Worm (Caenorhabditis elegans) whole organism, young adult: Measurements from ENCODE around the gene F37C12.18.

Experiments used
- B0035.1 ChIP-seq: sonication (generic microtip); optimal IDR thresholded peaks from 2 replicates; lab custom pipeline; 2016; ENCODE audit warnings: missing genetic modification characterization, mild to moderate bottlenecking, missing compliant biosample characterization, missing genotype, missing genetic modification reagents
- F23B12.7 ChIP-seq: sonication (generic microtip); optimal IDR thresholded peaks from 2 replicates; lab custom pipeline; 2017; ENCODE audit warnings: missing genetic modification characterization, mild to moderate bottlenecking, missing compliant biosample characterization, antibody characterized with exemption, moderate library complexity; ENCODE audit not compliant: insufficient read depth
- F37B4.10 ChIP-seq: fragments of 200-800 bp; sonication (Bioruptor generic); IDR thresholded peaks from 2 replicates; pipeline ENCODE4 v1.3.6; 2022; ENCODE audit warnings: missing genetic modification characterization, missing compliant biosample characterization
- F39B2.1 ChIP-seq: fragments of 200-800 bp; sonication (Bioruptor generic); IDR thresholded peaks from 2 replicates; pipeline ENCODE4 v1.3.6; 2022; ENCODE audit warnings: missing genetic modification reagents, missing genetic modification characterization, missing compliant biosample characterization
- F49E8.2 ChIP-seq: sonication (generic microtip); optimal IDR thresholded peaks from 3 replicates; lab custom pipeline; 2017; ENCODE audit warnings: missing genetic modification characterization, mild to moderate bottlenecking, missing compliant biosample characterization, antibody characterized with exemption, moderate library complexity; ENCODE audit not compliant: insufficient read depth
- F57A8.1 ChIP-seq: fragments of 200-800 bp; sonication (Bioruptor generic); optimal IDR thresholded peaks from 2 replicates; lab custom pipeline; 2018; ENCODE audit warnings: mild to moderate bottlenecking, missing genetic modification characterization, moderate library complexity, missing compliant biosample characterization
- T07F8.4 ChIP-seq: sonication (generic microtip); optimal IDR thresholded peaks from 2 replicates; lab custom pipeline; 2016; ENCODE audit warnings: mild to moderate bottlenecking, missing genetic modification characterization, moderate library complexity, missing compliant biosample characterization
- Y53G8AR.9 ChIP-seq: fragments of 200-800 bp; sonication (Bioruptor generic); conservative IDR thresholded peaks from 2 replicates; pipeline ENCODE4 v1.3.6; 2022; ENCODE audit warnings: missing genetic modification reagents, missing genetic modification characterization, missing compliant biosample characterization
- Y67H2A.10 ChIP-seq: fragments of 200-800 bp; sonication (Bioruptor generic); conservative IDR thresholded peaks from 2 replicates; pipeline ENCODE4 v1.3.6; 2022; ENCODE audit warnings: missing genetic modification reagents, missing genetic modification characterization, missing compliant biosample characterization
- ama-1 ChIP-seq, 3 experiments: fragments of 150-350 bp in 1 of 3; sonication (generic microtip) in 2 of 3; optimal IDR thresholded peaks; 2 replicates each; lab custom pipeline; 2014 to 2018; ENCODE audit warnings: missing biosample characterization in 2 of 3, missing genetic modification characterization in 2 of 3, missing genetic modification reagents in 2 of 3
- aptf-3 ChIP-seq: fragments of 200-800 bp; sonication (Bioruptor generic); IDR thresholded peaks from 2 replicates; pipeline ENCODE4 v1.3.6; 2022; ENCODE audit warnings: missing genetic modification characterization, missing compliant biosample characterization
- atf-7 ChIP-seq: sonication (generic microtip); optimal IDR thresholded peaks from 2 replicates; lab custom pipeline; 2017; ENCODE audit warnings: mild to moderate bottlenecking, missing genetic modification characterization, missing compliant biosample characterization
- attf-3 ChIP-seq: fragments of 200-800 bp; sonication (Bioruptor generic); conservative IDR thresholded peaks from 2 replicates; pipeline ENCODE4 v1.3.6; 2022; ENCODE audit warnings: missing genetic modification reagents, missing genetic modification characterization, missing compliant biosample characterization
- attf-5 ChIP-seq: fragments of 200-800 bp; sonication (Bioruptor generic); optimal IDR thresholded peaks from 2 replicates; lab custom pipeline; 2018; ENCODE audit warnings: mild to moderate bottlenecking, missing genetic modification characterization, missing compliant biosample characterization
- attf-6 ChIP-seq: fragments of 200-800 bp; sonication (Bioruptor generic); IDR thresholded peaks from 2 replicates; pipeline ENCODE4 v1.3.6; 2022; ENCODE audit warnings: missing genetic modification reagents, missing genetic modification characterization, missing compliant biosample characterization
- bed-2 ChIP-seq: fragments of 200-800 bp; sonication (Bioruptor generic); IDR thresholded peaks from 2 replicates; pipeline ENCODE4 v1.3.6; 2022; ENCODE audit warnings: missing genetic modification reagents, missing genetic modification characterization, missing compliant biosample characterization
- cebp-2 ChIP-seq: fragments of 200-800 bp; sonication (Bioruptor generic); IDR thresholded peaks from 2 replicates; pipeline ENCODE4 v1.3.6; 2022; ENCODE audit warnings: missing genetic modification characterization, missing compliant biosample characterization
- ceh-100 ChIP-seq: fragments of 200-800 bp; sonication (Bioruptor generic); IDR thresholded peaks from 2 replicates; pipeline ENCODE4 v1.3.6; 2022; ENCODE audit warnings: missing genetic modification reagents, missing genetic modification characterization, missing compliant biosample characterization
- die-1 ChIP-seq: sonication (generic microtip); optimal IDR thresholded peaks from 2 replicates; lab custom pipeline; 2016; ENCODE audit warnings: missing genotype, mild to moderate bottlenecking, missing genetic modification characterization, missing compliant biosample characterization
- efl-1 ChIP-seq: fragments of 150-350 bp; optimal IDR thresholded peaks from 2 replicates; lab custom pipeline; 2014; ENCODE audit warnings: missing biosample characterization, missing genetic modification reagents, missing genetic modification characterization
- egl-44 ChIP-seq: fragments of 200-800 bp; sonication (Bioruptor generic); IDR thresholded peaks from 2 replicates; pipeline ENCODE4 v1.3.6; 2022; ENCODE audit warnings: missing genetic modification reagents, missing genetic modification characterization, missing compliant biosample characterization
- him-1 ChIP-seq: sonication (generic microtip); optimal IDR thresholded peaks from 2 replicates; lab custom pipeline; 2016; ENCODE audit warnings: missing genotype, missing genetic modification reagents, missing genetic modification characterization, missing compliant biosample characterization
- hmg-1.2 ChIP-seq: fragments of 200-800 bp; sonication (Bioruptor generic); IDR thresholded peaks from 2 replicates; pipeline ENCODE4 v1.3.6; 2022; ENCODE audit warnings: missing genetic modification reagents, missing genetic modification characterization, missing compliant biosample characterization
- hmg-20 ChIP-seq: fragments of 200-800 bp; sonication (Bioruptor generic); IDR thresholded peaks from 2 replicates; pipeline ENCODE4 v1.3.6; 2022; ENCODE audit warnings: missing genetic modification reagents, missing genetic modification characterization, missing compliant biosample characterization
- let-526 ChIP-seq: fragments of 200-800 bp; sonication (Bioruptor generic); IDR thresholded peaks from 2 replicates; pipeline ENCODE4 v1.3.6; 2022; ENCODE audit warnings: missing genetic modification reagents, missing genetic modification characterization, missing compliant biosample characterization
- lin-40 ChIP-seq: sonication (generic microtip); optimal IDR thresholded peaks from 2 replicates; lab custom pipeline; 2016; ENCODE audit warnings: missing genetic modification characterization, mild to moderate bottlenecking, missing compliant biosample characterization, missing genotype, missing genetic modification reagents
- lsl-1 ChIP-seq: fragments of 200-800 bp; sonication (Bioruptor generic); optimal IDR thresholded peaks from 2 replicates; lab custom pipeline; 2018; ENCODE audit warnings: mild to moderate bottlenecking, missing genetic modification characterization, moderate library complexity, missing compliant biosample characterization
- madf-3 ChIP-seq: fragments of 200-800 bp; sonication (Bioruptor generic); IDR thresholded peaks from 2 replicates; pipeline ENCODE4 v1.3.6; 2022; ENCODE audit warnings: missing genetic modification reagents, missing genetic modification characterization, missing compliant biosample characterization
- madf-8 ChIP-seq: fragments of 200-800 bp; sonication (Bioruptor generic); conservative IDR thresholded peaks from 2 replicates; pipeline ENCODE4 v1.3.6; 2022; ENCODE audit warnings: missing genetic modification reagents, missing genetic modification characterization, missing compliant biosample characterization
- mel-28 ChIP-seq: sonication (generic microtip); optimal IDR thresholded peaks from 2 replicates; lab custom pipeline; 2016; ENCODE audit warnings: borderline replicate concordance, mild to moderate bottlenecking, missing genetic modification characterization, missing compliant biosample characterization
- mes-4 ChIP-seq: sonication (generic microtip); optimal IDR thresholded peaks from 2 replicates; lab custom pipeline; 2016; ENCODE audit warnings: missing genotype, missing genetic modification characterization, missing compliant biosample characterization
- nhr-90 ChIP-seq: sonication (generic microtip); optimal IDR thresholded peaks from 2 replicates; lab custom pipeline; 2016; ENCODE audit warnings: missing genotype, mild to moderate bottlenecking, missing genetic modification characterization, missing compliant biosample characterization
- pha-4 ChIP-seq: fragments of 150-350 bp; sonication (generic microtip); optimal IDR thresholded peaks from 2 replicates; lab custom pipeline; 2014; ENCODE audit warnings: missing biosample characterization, missing genetic modification reagents, missing genetic modification characterization
- rpc-1 ChIP-seq, 2 experiments: fragments of 150-350 bp in 1 of 2; sonication (generic microtip) in 1 of 2; optimal IDR thresholded peaks; 2 replicates each; lab custom pipeline; 2014 to 2018; ENCODE audit warnings: missing biosample characterization in 1 of 2, missing genetic modification characterization in 1 of 2, missing genetic modification reagents in 1 of 2, missing genotype in 1 of 2
- sdz-38 ChIP-seq: sonication (generic microtip); optimal IDR thresholded peaks from 2 replicates; lab custom pipeline; 2016; ENCODE audit warnings: missing genotype, missing genetic modification characterization, missing compliant biosample characterization
- sea-2 ChIP-seq: fragments of 200-800 bp; sonication (Bioruptor generic); IDR thresholded peaks from 2 replicates; pipeline ENCODE4 v1.3.6; 2022; ENCODE audit warnings: missing genetic modification characterization, missing compliant biosample characterization
- snpc-1.1 ChIP-seq: sonication (generic microtip); optimal IDR thresholded peaks from 2 replicates; lab custom pipeline; 2017; ENCODE audit warnings: missing genetic modification characterization, mild to moderate bottlenecking, missing compliant biosample characterization, antibody characterized with exemption, moderate library complexity, missing genotype, missing genetic modification reagents; ENCODE audit not compliant: insufficient read depth
- somi-1 ChIP-seq: fragments of 200-800 bp; sonication (Bioruptor generic); optimal IDR thresholded peaks from 2 replicates; lab custom pipeline; 2018; ENCODE audit warnings: mild to moderate bottlenecking, missing genetic modification characterization, missing compliant biosample characterization
- unc-62 ChIP-seq: fragments of 150-350 bp; optimal IDR thresholded peaks from 2 replicates; lab custom pipeline; 2014; ENCODE audit warnings: missing biosample characterization, missing genetic modification reagents, missing genetic modification characterization
- xnd-1 ChIP-seq: sonication (generic microtip); optimal IDR thresholded peaks from 2 replicates; lab custom pipeline; 2016; ENCODE audit warnings: missing genotype, missing genetic modification reagents, missing genetic modification characterization, missing compliant biosample characterization
- zfh-2 ChIP-seq: fragments of 200-800 bp; sonication (Bioruptor generic); conservative IDR thresholded peaks from 2 replicates; pipeline ENCODE4 v1.3.6; 2022; ENCODE audit warnings: missing genetic modification reagents, missing genetic modification characterization, missing compliant biosample characterization
- ztf-25 ChIP-seq: fragments of 200-800 bp; sonication (Bioruptor generic); IDR thresholded peaks from 2 replicates; pipeline ENCODE4 v1.3.6; 2022; ENCODE audit warnings: missing genetic modification reagents, missing genetic modification characterization, missing compliant biosample characterization

Gene F37C12.18

DNA sequence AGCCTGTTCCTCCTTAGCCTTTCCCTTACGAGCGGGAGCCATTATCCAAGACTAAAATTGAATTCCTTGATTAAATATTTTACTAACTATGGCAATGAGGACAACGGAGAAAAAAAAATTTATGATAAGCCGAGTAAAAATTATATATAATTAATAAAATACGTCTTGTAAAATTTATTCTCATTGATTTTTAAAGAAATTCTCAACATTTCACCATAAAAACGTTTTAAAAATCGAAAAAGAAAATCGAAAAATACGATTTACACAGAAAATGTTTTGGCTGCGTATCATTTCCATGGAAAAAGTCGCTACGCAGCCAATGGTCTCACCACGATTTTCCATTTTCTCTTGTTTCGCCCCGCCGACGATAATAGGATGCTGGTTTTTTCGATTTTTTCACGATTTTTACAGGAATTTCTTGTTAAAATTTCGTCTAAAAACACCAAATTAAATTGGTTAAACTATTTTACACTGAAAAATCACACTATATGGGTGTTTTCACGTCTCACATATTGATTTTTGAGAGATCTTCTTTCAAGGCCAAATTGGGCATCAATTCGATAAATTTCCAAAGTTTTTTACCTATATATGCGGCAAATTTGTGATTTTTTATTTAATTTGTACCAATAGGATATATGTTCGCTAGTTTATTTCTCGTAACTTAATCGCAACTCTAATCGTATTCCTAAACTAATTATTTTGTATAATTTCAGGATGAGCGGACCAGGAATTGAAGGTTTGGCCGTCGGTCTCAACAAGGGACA lies 15.5 kb downstream of the F37C12.18 start, which contains the start of the genes rps-14 and rpl-36 (continued):
- TF ChIP-seq rpc-1 (optimal IDR thresholded peaks at IDR 0.05; lab: Kevin White, UChicago): no peak
- no peak for TF ChIP-seq rpc-1 (tag; optimal IDR thresholded peaks at IDR 0.05; lab: Kevin White, UChicago)
- TF ChIP-seq cebp-2 (GFP tag; lab: Robert Waterston, UW): no peak
- TF ChIP-seq Y53G8AR.9 (GFP tag; lab: Robert Waterston, UW): 0 out of 2 replicates have a peak, but pooled peaks have one; percentile 28
- peak; percentile 17 for TF ChIP-seq him-1 (tag; lab: Kevin White, UChicago)
- TF ChIP-seq F57A8.1 (GFP tag; lab: Kevin White, UChicago): no peak
- peak; percentile 60 for TF ChIP-seq attf-5 (GFP tag; lab: Kevin White, UChicago)
- no peak for TF ChIP-seq zfh-2 (GFP tag; lab: Robert Waterston, UW)
- no peak for TF ChIP-seq somi-1 (GFP tag; lab: Kevin White, UChicago)
- TF ChIP-seq die-1 (tag; lab: Kevin White, UChicago): no peak
- no peak for TF ChIP-seq unc-62
- peak; percentile 23; the same call in 1 of the 2 replicates for TF ChIP-seq Y67H2A.10 (GFP tag; lab: Robert Waterston, UW)
- TF ChIP-seq F39B2.1 (GFP tag; lab: Robert Waterston, UW): no peak
- TF ChIP-seq ztf-25 (GFP tag; lab: Robert Waterston, UW): no peak
- TF ChIP-seq efl-1 (GFP tag; lab: Kevin White, UChicago): peak; percentile 60
- TF ChIP-seq lsl-1: peak; percentile 13
- TF ChIP-seq hmg-1.2 (GFP tag; lab: Robert Waterston, UW): peak; percentile 87
- no peak for TF ChIP-seq egl-44 (GFP tag; lab: Robert Waterston, UW)
- no peak for TF ChIP-seq nhr-90 (tag; lab: Kevin White, UChicago)
- peak; percentile 96 for TF ChIP-seq F23B12.7 (tag; lab: Kevin White, UChicago)
- no peak for TF ChIP-seq attf-6 (GFP tag; lab: Robert Waterston, UW)
- peak; percentile 88 for TF ChIP-seq madf-3 (GFP tag; lab: Robert Waterston, UW)
- no peak for TF ChIP-seq ama-1 (optimal IDR thresholded peaks at IDR 0.05; lab: Kevin White, UChicago)
- TF ChIP-seq ama-1 (GFP tag; optimal IDR thresholded peaks at IDR 0.05; lab: Kevin White, UChicago): no peak
- TF ChIP-seq T07F8.4: no peak
- peak; percentile 72 for TF ChIP-seq attf-3
- no peak for TF ChIP-seq mes-4
- no peak for TF ChIP-seq aptf-3 (GFP tag; lab: Robert Waterston, UW)
- TF ChIP-seq xnd-1: no peak
- TF ChIP-seq mel-28: no peak
- peak; percentile 40 for TF ChIP-seq snpc-1.1 (tag; lab: Kevin White, UChicago)
- TF ChIP-seq atf-7 (tag; lab: Kevin White, UChicago): no peak
- TF ChIP-seq madf-8 (GFP tag; lab: Robert Waterston, UW): 0 out of 2 replicates have a peak, but pooled peaks have one; percentile 15
- TF ChIP-seq sea-2 (GFP tag; lab: Robert Waterston, UW): no peak
- TF ChIP-seq hmg-20 (GFP tag; lab: Robert Waterston, UW): no peak
- TF ChIP-seq let-526 (GFP tag; lab: Robert Waterston, UW): no peak
- TF ChIP-seq B0035.1 (tag; lab: Kevin White, UChicago): no peak
- peak; percentile 61 for TF ChIP-seq ceh-100 (GFP tag; lab: Robert Waterston, UW)
- no peak for TF ChIP-seq sdz-38 (tag; lab: Kevin White, UChicago)
- TF ChIP-seq pha-4 (tag; lab: Kevin White, UChicago): peak; percentile 89
- TF ChIP-seq F37B4.10 (GFP tag; lab: Robert Waterston, UW): no peak
- TF ChIP-seq F49E8.2 (tag; lab: Kevin White, UChicago): peak; percentile 26
- peak; percentile 82 for TF ChIP-seq lin-40 (tag; lab: Kevin White, UChicago)
- TF ChIP-seq bed-2 (GFP tag; lab: Robert Waterston, UW): no peak
